Worm (Caenorhabditis elegans): ENCODE results near the gene tba-9.

tba-9 gene

DNA sequence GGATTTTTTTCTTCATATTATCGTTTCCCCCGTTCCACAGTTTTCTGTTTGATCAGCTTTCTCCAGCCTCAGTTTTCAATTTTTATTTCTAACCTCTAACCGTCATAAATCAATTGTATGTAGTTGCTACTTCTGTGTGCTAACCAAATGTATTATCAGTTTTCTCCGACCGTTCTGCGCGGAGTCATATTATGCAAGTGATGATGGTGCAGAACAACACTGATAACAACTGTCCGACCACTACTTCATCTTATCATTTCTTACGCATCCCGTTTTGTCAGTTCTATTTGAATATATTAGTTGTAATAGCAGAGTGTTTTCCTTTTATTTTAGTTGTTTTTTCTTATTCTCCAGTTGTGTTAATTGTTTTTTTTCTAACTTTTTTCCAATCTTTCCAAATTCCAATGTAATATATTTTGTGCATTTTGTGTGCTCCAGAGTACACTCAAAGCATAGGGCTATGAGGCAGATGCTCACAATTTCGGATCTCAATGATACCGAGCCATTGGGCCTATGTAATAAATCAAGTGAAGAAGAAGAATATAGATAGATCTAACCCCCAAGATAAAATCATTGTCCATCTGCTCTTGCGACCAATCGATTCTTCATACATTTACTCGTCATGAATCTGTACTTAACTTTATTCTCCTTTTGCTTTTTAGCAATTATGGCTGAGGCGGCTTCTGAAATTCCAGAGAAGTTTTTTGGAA lies 4.3 kb downstream of the tba-9 start, which contains the start of gene lbp-3:
Gene lbp-3, plus strand, starts transcription at position 589 of the 710 bp plus-strand sequence.
- no peak for TF ChIP-seq hmbx-1 (tag; optimal IDR thresholded peaks at IDR 0.05)
- TF ChIP-seq scrt-1 (GFP tag; IDR thresholded peaks at IDR 0.05): no peak
- TF ChIP-seq tra-4 (tag; optimal IDR thresholded peaks at IDR 0.05): no peak

DNA sequence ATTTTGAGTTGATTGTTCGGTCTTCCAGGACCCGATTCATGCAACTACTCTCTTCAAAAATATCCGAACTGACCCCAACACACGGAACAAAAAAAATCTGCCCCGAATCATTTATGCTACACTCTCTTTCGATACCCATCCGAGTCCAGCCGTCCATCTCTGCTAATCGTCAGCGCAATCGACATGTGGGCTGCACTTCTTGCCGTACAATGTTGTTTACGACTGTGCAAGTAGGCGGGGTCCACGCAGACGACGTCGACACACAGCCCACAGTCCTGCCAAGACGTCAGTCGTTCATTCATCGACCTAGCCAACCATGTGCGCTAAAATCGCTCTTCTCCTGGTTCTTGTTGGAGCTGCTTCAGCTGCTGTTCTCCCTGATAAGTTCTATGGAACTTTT lies 6.2 kb downstream of the tba-9 start, which contains the start of gene lbp-1:
Gene lbp-1, plus strand, starts transcription at position 301 of the 400 bp plus-strand sequence.
- TF ChIP-seq aly-1 (tag; optimal IDR thresholded peaks at IDR 0.05) (peak; percentile 32), hmg-4 (GFP tag; optimal IDR thresholded peaks at IDR 0.05) (peak; percentile 25), ceh-36 (tag; optimal IDR thresholded peaks at IDR 0.05) (no peak)

DNA sequence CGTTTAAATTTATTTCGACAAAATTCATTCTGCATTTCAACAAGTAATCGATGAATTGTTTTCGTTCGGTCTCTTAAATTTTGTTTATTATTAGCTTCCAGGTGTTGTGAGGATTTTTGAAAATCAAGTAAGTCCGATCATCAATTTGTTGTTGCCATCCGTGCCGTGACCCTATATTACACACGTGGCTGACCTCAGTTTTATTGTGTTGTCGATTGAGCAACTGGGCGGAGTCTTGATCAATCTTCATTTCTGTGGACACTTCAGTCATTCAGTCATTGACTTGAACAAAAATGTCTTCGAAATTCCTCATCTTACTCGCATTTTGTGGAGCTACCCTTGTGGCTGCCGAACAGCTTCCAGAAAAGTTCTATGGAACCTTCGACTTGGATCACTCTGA lies 7.9 kb downstream of the tba-9 start, which contains the start of gene lbp-2:
Gene lbp-2, plus strand, starts transcription at position 102 of the 400 bp plus-strand sequence.
- TF ChIP-seq tra-4 (tag; optimal IDR thresholded peaks at IDR 0.05) (no peak), flt-1 (GFP tag; IDR thresholded peaks at IDR 0.05) (no peak), hmg-4 (GFP tag; optimal IDR thresholded peaks at IDR 0.05) (no peak), scrt-1 (GFP tag; IDR thresholded peaks at IDR 0.05) (no peak), aly-1 (tag; optimal IDR thresholded peaks at IDR 0.05) (no peak), hmbx-1 (tag; optimal IDR thresholded peaks at IDR 0.05) (no peak), ceh-36 (tag; optimal IDR thresholded peaks at IDR 0.05) (no peak), ceh-13 (GFP tag; optimal IDR thresholded peaks at IDR 0.05) (no peak), sea-1 (GFP tag; conservative IDR thresholded peaks at IDR 0.05) (no peak), F13C5.2 (tag; optimal IDR thresholded peaks at IDR 0.05) (no peak), pes-1 (GFP tag; IDR thresholded peaks at IDR 0.05) (no peak), ets-7 (tag; optimal IDR thresholded peaks at IDR 0.05) (no peak), hnd-1 (tag; optimal IDR thresholded peaks at IDR 0.05) (no peak)

DNA sequence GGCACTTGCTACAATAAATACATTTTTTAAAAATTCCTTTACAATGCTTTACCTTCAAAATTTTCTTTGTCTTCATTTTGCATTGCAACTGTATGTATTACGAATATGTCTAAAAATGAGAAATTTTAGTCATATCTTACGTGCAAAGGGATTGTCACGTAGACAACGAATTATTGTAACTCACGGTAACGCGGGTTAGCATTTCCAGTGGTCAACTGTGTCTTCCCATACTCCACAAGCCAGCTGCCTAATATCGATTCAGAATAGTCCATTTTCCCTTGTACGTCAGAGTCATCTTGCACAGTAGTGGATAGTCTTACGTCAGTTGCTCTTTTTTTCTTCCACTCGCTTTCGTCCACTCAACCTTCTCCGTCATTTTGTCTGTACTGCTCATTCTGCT lies 10.0 kb downstream of the tba-9 start, which contains the start of gene fbxb-71:
Gene fbxb-71, plus strand, starts transcription at position 301 of the 400 bp plus-strand sequence.
- TF ChIP-seq flt-1 (GFP tag; IDR thresholded peaks at IDR 0.05) (no peak), ets-7 (tag; optimal IDR thresholded peaks at IDR 0.05) (no peak), hmbx-1 (tag; optimal IDR thresholded peaks at IDR 0.05) (no peak), tra-4 (tag; optimal IDR thresholded peaks at IDR 0.05) (no peak), ceh-13 (GFP tag; optimal IDR thresholded peaks at IDR 0.05) (no peak), ceh-36 (tag; optimal IDR thresholded peaks at IDR 0.05) (no peak), sea-1 (GFP tag; conservative IDR thresholded peaks at IDR 0.05) (no peak), pes-1 (GFP tag; IDR thresholded peaks at IDR 0.05) (no peak), tbx-11 (GFP tag; IDR thresholded peaks at IDR 0.05) (no peak), scrt-1 (GFP tag; IDR thresholded peaks at IDR 0.05) (no peak), ama-1 (optimal IDR thresholded peaks at IDR 0.05) (no peak), F13C5.2 (tag; optimal IDR thresholded peaks at IDR 0.05) (no peak), aly-1 (tag; optimal IDR thresholded peaks at IDR 0.05) (no peak), tbx-37 (GFP tag; conservative IDR thresholded peaks at IDR 0.05) (no peak), hmg-4 (GFP tag; optimal IDR thresholded peaks at IDR 0.05) (no peak)

DNA sequence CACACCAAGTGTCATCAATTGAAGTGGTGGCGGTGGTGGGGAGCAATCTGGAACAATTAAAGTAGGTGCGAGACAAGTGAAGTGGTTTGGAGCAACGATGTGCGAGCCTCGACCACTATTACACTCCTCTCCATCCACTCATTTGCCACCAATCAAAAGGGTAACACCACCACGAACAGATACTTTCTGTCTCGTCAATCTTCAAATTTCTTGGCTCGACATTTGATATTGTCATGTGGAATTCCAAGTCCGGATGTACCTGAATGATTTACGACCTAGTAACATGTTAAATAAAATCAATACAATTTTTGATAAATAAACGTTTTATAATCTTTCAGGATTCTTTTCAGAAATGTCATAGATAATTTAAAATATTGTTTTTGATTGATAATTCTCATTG lies 18.2 kb downstream of the tba-9 start, which contains the start of gene sul-1:
Gene sul-1, minus strand, starts transcription at position 101 of the 400 bp plus-strand sequence.
- TF ChIP-seq aly-1 (tag; optimal IDR thresholded peaks at IDR 0.05) (no peak), flt-1 (GFP tag; IDR thresholded peaks at IDR 0.05) (no peak), F13C5.2 (tag; optimal IDR thresholded peaks at IDR 0.05) (no peak), scrt-1 (GFP tag; IDR thresholded peaks at IDR 0.05) (no peak), ceh-36 (tag; optimal IDR thresholded peaks at IDR 0.05) (no peak)

DNA sequence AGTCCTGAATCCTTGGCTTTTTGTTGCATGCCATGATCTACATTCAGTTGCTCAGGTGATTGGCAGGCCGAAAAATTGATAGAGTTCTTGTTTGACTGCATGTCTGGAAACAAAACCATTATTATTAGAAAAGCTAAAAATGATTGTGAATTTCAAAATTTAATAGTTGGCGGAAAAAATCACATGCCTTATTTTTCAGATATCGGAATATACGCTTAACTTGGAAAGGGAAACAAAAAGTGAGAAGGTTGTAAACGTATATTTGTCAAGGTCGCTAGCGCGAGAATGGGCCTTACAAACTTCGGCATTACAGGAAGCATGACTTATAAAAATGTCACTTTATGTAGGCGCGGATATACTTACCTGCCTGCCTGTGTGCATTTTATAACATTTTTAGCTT lies 19.1 kb downstream of the tba-9 start, which contains the start of gene K09C4.9:
Gene K09C4.9, minus strand, starts transcription at position 101 of the 400 bp plus-strand sequence.
- TF ChIP-seq tra-4 (tag; optimal IDR thresholded peaks at IDR 0.05) (no peak), scrt-1 (GFP tag; IDR thresholded peaks at IDR 0.05) (no peak), tbx-37 (GFP tag; conservative IDR thresholded peaks at IDR 0.05) (no peak), ceh-36 (tag; optimal IDR thresholded peaks at IDR 0.05) (no peak), sea-1 (GFP tag; conservative IDR thresholded peaks at IDR 0.05) (no peak), ceh-13 (GFP tag; optimal IDR thresholded peaks at IDR 0.05) (no peak), hnd-1 (tag; optimal IDR thresholded peaks at IDR 0.05) (no peak), F13C5.2 (tag; optimal IDR thresholded peaks at IDR 0.05) (no peak), tbx-11 (GFP tag; IDR thresholded peaks at IDR 0.05) (no peak), B0310.2 (tag; optimal IDR thresholded peaks at IDR 0.05) (no peak), pes-1 (GFP tag; IDR thresholded peaks at IDR 0.05) (no peak), hmg-4 (GFP tag; optimal IDR thresholded peaks at IDR 0.05) (no peak), ama-1 (optimal IDR thresholded peaks at IDR 0.05) (no peak), hmbx-1 (tag; optimal IDR thresholded peaks at IDR 0.05) (no peak), flt-1 (GFP tag; IDR thresholded peaks at IDR 0.05) (no peak), ets-7 (tag; optimal IDR thresholded peaks at IDR 0.05) (no peak), aly-1 (tag; optimal IDR thresholded peaks at IDR 0.05) (no peak)

DNA sequence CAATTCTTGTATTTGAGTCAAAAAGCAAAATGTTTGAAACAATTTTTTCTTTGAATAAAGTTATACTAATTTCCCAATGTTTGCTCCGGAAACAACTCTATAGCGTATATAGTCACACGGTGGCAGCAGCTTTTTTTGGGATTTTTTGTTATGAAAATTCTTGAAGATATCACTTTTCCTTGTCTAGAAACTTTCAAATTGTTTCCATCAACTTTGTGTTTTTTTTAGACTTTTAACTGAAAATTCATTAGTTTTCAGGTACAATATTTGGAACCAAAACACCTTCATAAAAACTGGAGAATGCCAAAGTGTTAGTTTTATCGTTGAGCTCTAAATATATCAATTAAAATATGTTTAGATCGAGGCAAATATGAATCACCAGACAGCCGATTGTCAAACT lies 20.0 kb downstream of the tba-9 start, which contains the start of gene K09C4.7:
Gene K09C4.7, plus strand, starts transcription at position 301 of the 400 bp plus-strand sequence.
- no peak for TF ChIP-seq sea-1 (GFP tag; conservative IDR thresholded peaks at IDR 0.05)
- TF ChIP-seq tbx-11 (GFP tag; IDR thresholded peaks at IDR 0.05): no peak
- TF ChIP-seq aly-1 (tag; optimal IDR thresholded peaks at IDR 0.05): no peak
- no peak for TF ChIP-seq F13C5.2 (tag; optimal IDR thresholded peaks at IDR 0.05)
- TF ChIP-seq ceh-13 (GFP tag; optimal IDR thresholded peaks at IDR 0.05): no peak
- no peak for TF ChIP-seq ceh-36 (tag; optimal IDR thresholded peaks at IDR 0.05)
- TF ChIP-seq ama-1 (optimal IDR thresholded peaks at IDR 0.05): no peak

DNA sequence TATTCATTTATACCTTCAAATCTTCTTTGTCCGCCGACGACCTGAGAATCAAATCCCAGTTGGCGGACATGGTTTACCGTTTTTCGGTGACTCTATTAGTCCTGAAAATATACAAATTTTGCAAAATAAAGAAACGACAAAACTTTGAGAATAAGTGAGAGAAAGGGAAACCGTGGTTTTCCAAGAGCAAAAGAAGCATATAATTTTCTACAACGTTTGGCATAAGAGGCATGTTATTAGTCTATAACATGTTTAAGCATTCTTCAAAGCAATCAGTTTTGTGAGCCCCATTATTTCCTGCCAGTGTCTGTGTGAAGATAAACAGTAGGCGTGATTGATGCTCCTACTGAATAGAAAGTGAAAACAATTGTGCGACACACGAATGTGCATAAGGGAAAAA lies 27.5 kb downstream of the tba-9 start, which contains the start of gene K09C4.10:
Gene K09C4.10, minus strand, starts transcription at position 101 of the 400 bp plus-strand sequence.
- TF ChIP-seq hmg-4 (GFP tag; optimal IDR thresholded peaks at IDR 0.05) (no peak), ama-1 (optimal IDR thresholded peaks at IDR 0.05) (no peak), ceh-36 (tag; optimal IDR thresholded peaks at IDR 0.05) (no peak), tbx-37 (GFP tag; conservative IDR thresholded peaks at IDR 0.05) (no peak), aly-1 (tag; optimal IDR thresholded peaks at IDR 0.05) (no peak), hmbx-1 (tag; optimal IDR thresholded peaks at IDR 0.05) (no peak), ceh-13 (GFP tag; optimal IDR thresholded peaks at IDR 0.05) (no peak), flt-1 (GFP tag; IDR thresholded peaks at IDR 0.05) (no peak), B0310.2 (tag; optimal IDR thresholded peaks at IDR 0.05) (no peak), tra-4 (tag; optimal IDR thresholded peaks at IDR 0.05) (no peak), pes-1 (GFP tag; IDR thresholded peaks at IDR 0.05) (no peak), hnd-1 (tag; optimal IDR thresholded peaks at IDR 0.05) (no peak), sea-1 (GFP tag; conservative IDR thresholded peaks at IDR 0.05) (no peak)
